Worm (Caenorhabditis elegans) whole organism, midembryonic: ENCODE data around the gene Y71H2AM.1.

ENCODE experiments used
- T22C8.4 ChIP-seq: fragments of 200-800 bp; sonication (Bioruptor generic); IDR thresholded peaks from 2 replicates; pipeline ENCODE4 v1.3.6; 2022; ENCODE audit warnings: missing genetic modification characterization, missing compliant biosample characterization
- cog-1 ChIP-seq: sonication (generic microtip); optimal IDR thresholded peaks from 2 replicates; lab custom pipeline; 2016; ENCODE audit warnings: missing genetic modification characterization, missing compliant biosample characterization
- flt-1 ChIP-seq: fragments of 200-800 bp; sonication (Bioruptor generic); IDR thresholded peaks from 2 replicates; pipeline ENCODE4 v1.3.6; 2022; ENCODE audit warnings: missing genetic modification characterization, missing compliant biosample characterization
- klf-2 ChIP-seq: fragments of 200-800 bp; sonication (Bioruptor generic); conservative IDR thresholded peaks from 2 replicates; pipeline ENCODE4 v1.3.6; 2022; ENCODE audit warnings: missing genetic modification reagents, missing genetic modification characterization, missing compliant biosample characterization
- med-1 ChIP-seq: sonication (generic microtip); optimal IDR thresholded peaks from 2 replicates; lab custom pipeline; 2017; ENCODE audit warnings: missing genetic modification characterization, mild to moderate bottlenecking, missing compliant biosample characterization, antibody characterized with exemption, missing genetic modification reagents; ENCODE audit not compliant: insufficient read depth
- ref-1 ChIP-seq: fragments of 200-800 bp; sonication (Bioruptor generic); conservative IDR thresholded peaks from 2 replicates; pipeline ENCODE4 v1.3.6; 2022; ENCODE audit warnings: missing genetic modification reagents, missing genetic modification characterization, missing compliant biosample characterization
- tab-1 ChIP-seq: fragments of 200-800 bp; sonication (Bioruptor generic); IDR thresholded peaks from 2 replicates; pipeline ENCODE4 v1.3.6; 2022; ENCODE audit warnings: missing genetic modification characterization, missing compliant biosample characterization
- ztf-23 ChIP-seq: fragments of 200-800 bp; sonication (Bioruptor generic); IDR thresholded peaks from 2 replicates; pipeline ENCODE4 v1.3.6; 2022; ENCODE audit warnings: missing genetic modification reagents, missing genetic modification characterization, missing compliant biosample characterization
- ztf-29 ChIP-seq: fragments of 200-800 bp; sonication (Bioruptor generic); IDR thresholded peaks from 2 replicates; pipeline ENCODE4 v1.3.6; 2022; ENCODE audit warnings: missing genetic modification reagents, missing genetic modification characterization, missing compliant biosample characterization

Gene Y71H2AM.1

ce11 chrIII:2817847-2818246 is 9.0 kb upstream of the Y71H2AM.1 start:
- TF ChIP-seq flt-1 (GFP tag; lab: Robert Waterston, UW) (no peak), cog-1 (tag; lab: Kevin White, UChicago) (no peak), ztf-23 (GFP tag; lab: Robert Waterston, UW) (no peak), T22C8.4 (GFP tag; lab: Robert Waterston, UW) (no peak), klf-2 (no peak), ref-1 (GFP tag; lab: Robert Waterston, UW) (no peak), med-1 (GFP tag; lab: Kevin White, UChicago) (no peak), ztf-29 (GFP tag; lab: Robert Waterston, UW) (no peak), tab-1 (GFP tag; lab: Robert Waterston, UW) (no peak)

- no peak for TF ChIP-seq ztf-29 (GFP tag; lab: Robert Waterston, UW)
These were observed 7.9 kb upstream of the Y71H2AM.1 start, which contains the start of gene pipp-4P for ce11 chrIII:2818980-2819379. Gene pipp-4P, plus strand, starts transcription at chrIII:2819280.

ce11 chrIII:2832483-2832882 is 5.6 kb downstream of the Y71H2AM.1 start, which contains the start of gene Y71H2AM.29:
Gene Y71H2AM.29, plus strand, starts transcription at chrIII:2832783.
- no peak for TF ChIP-seq ztf-23 (GFP tag; lab: Robert Waterston, UW)
- no peak for TF ChIP-seq ref-1 (GFP tag; lab: Robert Waterston, UW)
- TF ChIP-seq cog-1 (tag; lab: Kevin White, UChicago), result no peak

- TF ChIP-seq tab-1 (GFP tag; lab: Robert Waterston, UW) (no peak), med-1 (GFP tag; lab: Kevin White, UChicago) (no peak), cog-1 (tag; lab: Kevin White, UChicago) (no peak), T22C8.4 (GFP tag; lab: Robert Waterston, UW) (no peak), ztf-23 (GFP tag; lab: Robert Waterston, UW) (no peak), ref-1 (GFP tag; lab: Robert Waterston, UW) (no peak), ztf-29 (GFP tag; lab: Robert Waterston, UW) (no peak), flt-1 (GFP tag; lab: Robert Waterston, UW) (no peak), klf-2 (no peak)
These were observed 7.5 kb downstream of the Y71H2AM.1 start, which contains the start of gene txdc-17 for ce11 chrIII:2834363-2834762. Gene txdc-17, plus strand, starts transcription at chrIII:2834663.

ce11 chrIII:2834998-2835397 is 8.1 kb downstream of the Y71H2AM.1 start:
- TF ChIP-seq ztf-29 (GFP tag; lab: Robert Waterston, UW), result no peak
- TF ChIP-seq flt-1 (GFP tag; lab: Robert Waterston, UW), result no peak
- TF ChIP-seq ztf-23 (GFP tag; lab: Robert Waterston, UW), result no peak
- TF ChIP-seq T22C8.4 (GFP tag; lab: Robert Waterston, UW), result peak; percentile 77

ce11 chrIII:2836339-2836738 is 9.5 kb downstream of the Y71H2AM.1 start, which contains the start of gene josd-1:
Gene josd-1, plus strand, starts transcription at chrIII:2836639.
- no peak for TF ChIP-seq ztf-29 (GFP tag; lab: Robert Waterston, UW)
- TF ChIP-seq flt-1 (GFP tag; lab: Robert Waterston, UW), result no peak
- no peak for TF ChIP-seq klf-2
- no peak for TF ChIP-seq med-1 (GFP tag; lab: Kevin White, UChicago)
- no peak for TF ChIP-seq cog-1 (tag; lab: Kevin White, UChicago)
- TF ChIP-seq ztf-23 (GFP tag; lab: Robert Waterston, UW), result no peak
- TF ChIP-seq T22C8.4 (GFP tag; lab: Robert Waterston, UW), result no peak; the same call in 1 of the 2 replicates
- no peak for TF ChIP-seq tab-1 (GFP tag; lab: Robert Waterston, UW)
- TF ChIP-seq ref-1 (GFP tag; lab: Robert Waterston, UW), result no peak

ce11 chrIII:2836742-2837416 is 10.0 kb downstream of the Y71H2AM.1 start:
- peak; percentile 100 for TF ChIP-seq T22C8.4 (GFP tag; lab: Robert Waterston, UW)

ce11 chrIII:2840877-2841540 is 14.1 kb downstream of the Y71H2AM.1 start, which contains the start of gene Y71H2AR.2:
Gene Y71H2AR.2, minus strand, starts transcription at chrIII:2840927.
- TF ChIP-seq tab-1 (GFP tag; lab: Robert Waterston, UW) (no peak), ref-1 (GFP tag; lab: Robert Waterston, UW) (no peak), T22C8.4 (GFP tag; lab: Robert Waterston, UW) (no peak), cog-1 (tag; lab: Kevin White, UChicago) (no peak), flt-1 (GFP tag; lab: Robert Waterston, UW) (no peak), ztf-23 (GFP tag; lab: Robert Waterston, UW) (no peak), klf-2 (no peak), ztf-29 (GFP tag; lab: Robert Waterston, UW) (no peak), med-1 (GFP tag; lab: Kevin White, UChicago) (no peak)

ce11 chrIII:2841856-2842373 is 15.0 kb downstream of the Y71H2AM.1 start, which contains the start of gene H34I24.2:
Gene H34I24.2, plus strand, starts transcription at chrIII:2842044.
- TF ChIP-seq med-1 (GFP tag; lab: Kevin White, UChicago) (no peak), ref-1 (GFP tag; lab: Robert Waterston, UW) (no peak), flt-1 (GFP tag; lab: Robert Waterston, UW) (no peak), tab-1 (GFP tag; lab: Robert Waterston, UW) (no peak), cog-1 (tag; lab: Kevin White, UChicago) (no peak), ztf-23 (GFP tag; lab: Robert Waterston, UW) (no peak), ztf-29 (GFP tag; lab: Robert Waterston, UW) (no peak), klf-2 (no peak), T22C8.4 (GFP tag; lab: Robert Waterston, UW) (no peak)
